Worm (Caenorhabditis elegans) whole organism, L2 larva: ENCODE data around the gene C01B10.44.

Experiments
- aly-2 ChIP-seq: fragments of 150-350 bp; optimal IDR thresholded peaks from 2 replicates; lab custom pipeline; 2014; ENCODE audit warnings: missing biosample characterization, missing genetic modification characterization
- ceh-82 ChIP-seq: fragments of 150-350 bp; optimal IDR thresholded peaks from 2 replicates; lab custom pipeline; 2014; ENCODE audit warnings: missing biosample characterization, missing genetic modification characterization
- lin-39 ChIP-seq: fragments of 150-350 bp; optimal IDR thresholded peaks from 2 replicates; lab custom pipeline; 2014; ENCODE audit warnings: missing biosample characterization, missing genetic modification reagents, missing genetic modification characterization
- nhr-11 ChIP-seq: fragments of 150-350 bp; optimal IDR thresholded peaks from 2 replicates; lab custom pipeline; 2014; ENCODE audit warnings: missing biosample characterization, missing genetic modification characterization
- nhr-12 ChIP-seq: fragments of 150-350 bp; optimal IDR thresholded peaks from 2 replicates; lab custom pipeline; 2014; ENCODE audit warnings: missing biosample characterization, missing genetic modification characterization
- nhr-237 ChIP-seq: fragments of 150-350 bp; optimal IDR thresholded peaks from 2 replicates; lab custom pipeline; 2014; ENCODE audit warnings: missing biosample characterization, missing genetic modification characterization
- nhr-25 ChIP-seq: fragments of 150-350 bp; sonication (generic microtip); optimal IDR thresholded peaks from 3 replicates; lab custom pipeline; 2014; ENCODE audit warnings: missing biosample characterization, missing genetic modification characterization
- nhr-77 ChIP-seq: fragments of 150-350 bp; optimal IDR thresholded peaks from 2 replicates; lab custom pipeline; 2014; ENCODE audit warnings: missing biosample characterization, missing genetic modification characterization

- no peak for TF ChIP-seq ceh-82
- TF ChIP-seq nhr-237 (tag; lab: Kevin White, UChicago) = no peak
- no peak for TF ChIP-seq nhr-11 (tag; lab: Kevin White, UChicago)
- TF ChIP-seq lin-39 (tag; lab: Kevin White, UChicago) = no peak
- no peak for TF ChIP-seq nhr-25 (tag; lab: Kevin White, UChicago)
- TF ChIP-seq nhr-77 (tag; lab: Kevin White, UChicago) = no peak
- TF ChIP-seq nhr-12 (tag; lab: Kevin White, UChicago) = no peak
- no peak for TF ChIP-seq aly-2 (tag; lab: Kevin White, UChicago)
Observed at ce11 chrIV:6652479-6653022, 29.1 kb downstream of the C01B10.44 start.
